Fruit fly (Drosophila melanogaster) whole organism, embryonic: ENCODE results near the gene CG10254.

Experiments used
- Adf1 ChIP-seq: fragments of 200-800 bp; sonication (Bioruptor generic); IDR thresholded peaks from 2 replicates; pipeline ENCODE4 v1.3.6; 2022; ENCODE audit warnings: missing biosample characterization, missing genetic modification characterization
- Antp ChIP-seq: fragments of 200-800 bp; sonication (Bioruptor generic); optimal IDR thresholded peaks from 3 replicates; lab custom pipeline; 2016; ENCODE audit warnings: missing biosample characterization, missing genetic modification characterization
- Asciz ChIP-seq: fragments of 200-800 bp; sonication (Bioruptor generic); optimal IDR thresholded peaks from 2 replicates; lab custom pipeline; 2017; ENCODE audit warnings: missing biosample characterization, mild to moderate bottlenecking, missing genetic modification characterization, missing genetic modification reagents
- CG10543 ChIP-seq: fragments of 200-800 bp; sonication (Bioruptor generic); optimal IDR thresholded peaks from 3 replicates; lab custom pipeline; 2017; ENCODE audit warnings: missing biosample characterization, mild to moderate bottlenecking, missing genetic modification characterization, moderate library complexity
- CG11504 ChIP-seq: fragments of 200-800 bp; sonication (Bioruptor generic); optimal IDR thresholded peaks from 3 replicates; lab custom pipeline; 2019; ENCODE audit warnings: missing biosample characterization, mild to moderate bottlenecking, missing genetic modification characterization, moderate library complexity
- CG11696 ChIP-seq: fragments of 200-800 bp; sonication (Bioruptor generic); IDR thresholded peaks from 2 replicates; pipeline ENCODE4 v1.3.6; 2022; ENCODE audit warnings: missing biosample characterization, missing genetic modification characterization
- CG12219 ChIP-seq: fragments of 200-800 bp; sonication (Bioruptor generic); optimal IDR thresholded peaks from 3 replicates; lab custom pipeline; 2018; ENCODE audit warnings: missing biosample characterization, mild to moderate bottlenecking, missing genetic modification characterization
- CG12942 ChIP-seq: fragments of 200-800 bp; sonication (Bioruptor generic); optimal IDR thresholded peaks from 3 replicates; lab custom pipeline; 2016; ENCODE audit warnings: missing biosample characterization, missing genetic modification characterization
- CG13123 ChIP-seq: fragments of 200-800 bp; sonication (Bioruptor generic); optimal IDR thresholded peaks from 2 replicates; lab custom pipeline; 2016; ENCODE audit warnings: missing biosample characterization, missing genetic modification characterization
- CG14014 ChIP-seq: fragments of 200-800 bp; sonication (Bioruptor generic); IDR thresholded peaks from 2 replicates; pipeline ENCODE4 v1.3.6; 2022; ENCODE audit warnings: missing biosample characterization, missing genetic modification characterization
- CG14710 ChIP-seq: fragments of 200-800 bp; sonication (Bioruptor generic); optimal IDR thresholded peaks from 3 replicates; lab custom pipeline; 2019; ENCODE audit warnings: missing biosample characterization, mild to moderate bottlenecking, missing genetic modification characterization, moderate library complexity
- CG16779 ChIP-seq: fragments of 200-800 bp; sonication (Bioruptor generic); IDR thresholded peaks from 2 replicates; pipeline ENCODE4 v1.3.6; 2022; ENCODE audit warnings: missing biosample characterization, missing genetic modification characterization
- CG17328 ChIP-seq: fragments of 200-800 bp; sonication (Bioruptor generic); IDR thresholded peaks from 2 replicates; pipeline ENCODE4 v1.3.6; 2022; ENCODE audit warnings: missing biosample characterization, missing genetic modification characterization
- CG31388 ChIP-seq: fragments of 200-800 bp; sonication (Bioruptor generic); optimal IDR thresholded peaks from 2 replicates; lab custom pipeline; 2016; ENCODE audit warnings: missing biosample characterization, missing genetic modification characterization
- CG3995 ChIP-seq: fragments of 200-800 bp; sonication (Bioruptor generic); optimal IDR thresholded peaks from 3 replicates; lab custom pipeline; 2016; ENCODE audit warnings: missing biosample characterization, missing genetic modification characterization
- CG4617 ChIP-seq: fragments of 200-800 bp; sonication (Bioruptor generic); optimal IDR thresholded peaks from 3 replicates; lab custom pipeline; 2016; ENCODE audit warnings: missing biosample characterization, missing genetic modification characterization, borderline replicate concordance
- CG4707 ChIP-seq: fragments of 200-800 bp; sonication (Bioruptor generic); optimal IDR thresholded peaks from 2 replicates; lab custom pipeline; 2018; ENCODE audit warnings: missing biosample characterization, mild to moderate bottlenecking, missing genetic modification characterization, moderate library complexity
- CG6689 ChIP-seq: fragments of 200-800 bp; sonication (Bioruptor generic); IDR thresholded peaks from 2 replicates; pipeline ENCODE4 v1.3.6; 2022; ENCODE audit warnings: missing biosample characterization, missing genetic modification characterization
- CG7556 ChIP-seq: fragments of 200-800 bp; sonication (Bioruptor generic); optimal IDR thresholded peaks from 2 replicates; lab custom pipeline; 2017; ENCODE audit warnings: missing biosample characterization, mild to moderate bottlenecking, missing genetic modification characterization
- CG7839 ChIP-seq: fragments of 200-800 bp; sonication (Bioruptor generic); optimal IDR thresholded peaks from 3 replicates; lab custom pipeline; 2018; ENCODE audit warnings: missing biosample characterization, mild to moderate bottlenecking, missing genetic modification characterization, moderate library complexity
- CG8359 ChIP-seq: fragments of 200-800 bp; sonication (Bioruptor generic); optimal IDR thresholded peaks from 2 replicates; lab custom pipeline; 2017; ENCODE audit warnings: missing biosample characterization, mild to moderate bottlenecking, missing genetic modification characterization, borderline replicate concordance
- CG9727 ChIP-seq: fragments of 200-800 bp; sonication (Bioruptor generic); optimal IDR thresholded peaks from 3 replicates; lab custom pipeline; 2017; ENCODE audit warnings: missing biosample characterization, mild to moderate bottlenecking, missing genetic modification characterization
- Gug ChIP-seq: fragments of 200-800 bp; sonication (Bioruptor generic); IDR thresholded peaks from 4 replicates; pipeline ENCODE4 v1.3.6; 2022; ENCODE audit warnings: missing biosample characterization, missing genetic modification characterization
- H15 ChIP-seq: fragments of 200-800 bp; sonication (Bioruptor generic); IDR thresholded peaks from 3 replicates; pipeline ENCODE4 v1.3.6; 2022; ENCODE audit warnings: missing biosample characterization, missing genetic modification characterization
- HLH4C ChIP-seq: fragments of 200-800 bp; sonication (Bioruptor generic); IDR thresholded peaks from 3 replicates; pipeline ENCODE4 v1.3.6; 2022; ENCODE audit warnings: missing biosample characterization, missing genetic modification characterization; ENCODE audit not compliant: partially characterized antibody
- Hmx ChIP-seq: fragments of 200-800 bp; sonication (Bioruptor generic); optimal IDR thresholded peaks from 2 replicates; lab custom pipeline; 2016; ENCODE audit warnings: missing biosample characterization, missing genetic modification characterization
- Hsf ChIP-seq: fragments of 200-800 bp; sonication (Bioruptor generic); optimal IDR thresholded peaks from 3 replicates; lab custom pipeline; 2016; ENCODE audit warnings: missing biosample characterization, missing genetic modification characterization
- Kr ChIP-seq: fragments of 200-800 bp; sonication (Bioruptor generic); optimal IDR thresholded peaks from 2 replicates; lab custom pipeline; 2017; ENCODE audit warnings: missing biosample characterization, mild to moderate bottlenecking, missing genetic modification characterization
- NC2α ChIP-seq: fragments of 200-800 bp; sonication (Bioruptor generic); optimal IDR thresholded peaks from 2 replicates; lab custom pipeline; 2016; ENCODE audit warnings: missing biosample characterization, missing genetic modification characterization
- Oli ChIP-seq: fragments of 200-800 bp; sonication (Bioruptor generic); optimal IDR thresholded peaks from 2 replicates; lab custom pipeline; 2018; ENCODE audit warnings: missing biosample characterization, mild to moderate bottlenecking, missing genetic modification characterization, moderate library complexity
- TFAM ChIP-seq: fragments of 200-800 bp; sonication (Bioruptor generic); optimal IDR thresholded peaks from 2 replicates; lab custom pipeline; 2017; ENCODE audit warnings: missing biosample characterization, missing genetic modification characterization, inconsistent platforms
- aop ChIP-seq: fragments of 200-800 bp; sonication (Bioruptor generic); IDR thresholded peaks from 2 replicates; pipeline ENCODE4 v1.3.6; 2022; ENCODE audit warnings: missing biosample characterization, missing genetic modification characterization
- ato ChIP-seq: fragments of 200-800 bp; sonication (Bioruptor generic); IDR thresholded peaks from 2 replicates; pipeline ENCODE4 v1.3.6; 2022; ENCODE audit warnings: missing biosample characterization, missing genetic modification characterization; ENCODE audit not compliant: partially characterized antibody
- crol ChIP-seq: fragments of 200-800 bp; sonication (Bioruptor generic); IDR thresholded peaks from 2 replicates; pipeline ENCODE4 v1.3.6; 2022; ENCODE audit warnings: missing biosample characterization, missing genetic modification characterization
- dan ChIP-seq: fragments of 200-800 bp; sonication (Bioruptor generic); IDR thresholded peaks from 2 replicates; pipeline ENCODE4 v1.3.6; 2022; ENCODE audit warnings: missing biosample characterization, missing genetic modification characterization
- dpn ChIP-seq, 2 experiments: fragments of 200-800 bp; sonication (Bioruptor generic); optimal IDR thresholded peaks; 3 replicates each; lab custom pipeline; 2016; ENCODE audit warnings: missing biosample characterization in 2 of 2, missing genetic modification characterization in 2 of 2
- fd102C ChIP-seq: fragments of 200-800 bp; sonication (Bioruptor generic); optimal IDR thresholded peaks from 2 replicates; lab custom pipeline; 2018; ENCODE audit warnings: missing biosample characterization, mild to moderate bottlenecking, missing genetic modification characterization, moderate library complexity
- fd64A ChIP-seq: fragments of 200-800 bp; sonication (Bioruptor generic); optimal IDR thresholded peaks from 3 replicates; lab custom pipeline; 2018; ENCODE audit warnings: missing biosample characterization, mild to moderate bottlenecking, missing genetic modification characterization
- gce ChIP-seq: fragments of 200-800 bp; sonication (Bioruptor generic); IDR thresholded peaks from 3 replicates; pipeline ENCODE4 v1.3.6; 2022; ENCODE audit warnings: missing biosample characterization, missing genetic modification characterization
- hbn ChIP-seq: fragments of 200-800 bp; sonication (Bioruptor generic); IDR thresholded peaks from 2 replicates; pipeline ENCODE4 v1.3.6; 2022; ENCODE audit warnings: missing biosample characterization, missing genetic modification characterization; ENCODE audit not compliant: partially characterized antibody
- her ChIP-seq: fragments of 200-800 bp; sonication (Bioruptor generic); optimal IDR thresholded peaks from 2 replicates; lab custom pipeline; 2016; ENCODE audit warnings: missing biosample characterization, missing genetic modification characterization
- insv ChIP-seq, 2 experiments: fragments of 200-800 bp; sonication (Bioruptor generic); optimal IDR thresholded peaks; 3 replicates each; lab custom pipeline; 2016 to 2018; ENCODE audit warnings: missing biosample characterization in 2 of 2, missing genetic modification characterization in 2 of 2
- kay ChIP-seq: fragments of 200-800 bp; sonication (Bioruptor generic); optimal IDR thresholded peaks from 2 replicates; lab custom pipeline; 2016; ENCODE audit warnings: missing biosample characterization, missing genetic modification characterization
- mam ChIP-seq: fragments of 200-800 bp; sonication (Bioruptor generic); optimal IDR thresholded peaks from 3 replicates; lab custom pipeline; 2016; ENCODE audit warnings: missing biosample characterization, missing genetic modification characterization
- org-1 ChIP-seq: fragments of 200-800 bp; sonication (Bioruptor generic); optimal IDR thresholded peaks from 2 replicates; lab custom pipeline; 2017; ENCODE audit warnings: missing biosample characterization, missing genetic modification characterization
- pum ChIP-seq: fragments of 200-800 bp; sonication (Bioruptor generic); optimal IDR thresholded peaks from 2 replicates; lab custom pipeline; 2016; ENCODE audit warnings: missing biosample characterization, missing genetic modification characterization
- repo ChIP-seq: fragments of 200-800 bp; sonication (Bioruptor generic); optimal IDR thresholded peaks from 2 replicates; lab custom pipeline; 2016; ENCODE audit warnings: missing biosample characterization, missing genetic modification characterization
- ro ChIP-seq: fragments of 200-800 bp; sonication (Bioruptor generic); IDR thresholded peaks from 2 replicates; pipeline ENCODE4 v1.3.6; 2022; ENCODE audit warnings: missing biosample characterization, missing genetic modification characterization
- sna ChIP-seq: fragments of 200-800 bp; sonication (Bioruptor generic); IDR thresholded peaks from 2 replicates; pipeline ENCODE4 v1.3.6; 2022; ENCODE audit warnings: missing biosample characterization, missing genetic modification characterization; ENCODE audit not compliant: partially characterized antibody
- trh ChIP-seq: fragments of 200-800 bp; sonication (Bioruptor generic); optimal IDR thresholded peaks from 2 replicates; lab custom pipeline; 2016; ENCODE audit warnings: missing biosample characterization, missing genetic modification characterization
- vfl ChIP-seq: fragments of 200-800 bp; sonication (Bioruptor generic); optimal IDR thresholded peaks from 2 replicates; lab custom pipeline; 2016; ENCODE audit warnings: missing biosample characterization, missing genetic modification characterization

Gene CG10254

dm6 chr3R:23713901-23714300, 19.1 kb upstream of the CG10254 start (continued):
- TF ChIP-seq dan (GFP tag; lab: Robert Waterston, UW) (no peak), CG12942 (GFP tag; lab: Kevin White, UChicago) (peak; percentile 40), CG8359 (no peak), Hmx (GFP tag; lab: Kevin White, UChicago) (peak; percentile 22), aop (GFP tag; lab: Robert Waterston, UW) (0 out of 2 replicates have a peak, but pooled peaks have one; percentile 13), CG6689 (GFP tag; lab: Robert Waterston, UW) (0 out of 2 replicates have a peak, but pooled peaks have one; percentile 21), CG14710 (peak; percentile 68), HLH4C (GFP tag; lab: Robert Waterston, UW) (no peak), Adf1 (GFP tag; lab: Robert Waterston, UW) (no peak), CG31388 (GFP tag; lab: Kevin White, UChicago) (peak; percentile 64), CG3995 (GFP tag; lab: Kevin White, UChicago) (no peak), CG4617 (no peak), insv (GFP tag; optimal IDR thresholded peaks at IDR 0.05; lab: Kevin White, UChicago) (no peak), pum (GFP tag; lab: Kevin White, UChicago) (peak; percentile 65), H15 (GFP tag; lab: Robert Waterston, UW) (peak; percentile 26; the same call in 1 of the 3 replicates), hbn (no peak), crol (GFP tag; lab: Robert Waterston, UW) (no peak), Gug (peak; percentile 34; the same call in 1 of the 4 replicates), CG14014 (peak; percentile 63), CG16779 (no peak), CG17328 (GFP tag; lab: Robert Waterston, UW) (peak; percentile 70), CG13123 (GFP tag; lab: Kevin White, UChicago) (peak; percentile 34), Antp (GFP tag; lab: Kevin White, UChicago) (peak; percentile 46), fd102C (GFP tag; lab: Kevin White, UChicago) (peak; percentile 45), TFAM (GFP tag; lab: Kevin White, UChicago) (no peak), gce (GFP tag; lab: Robert Waterston, UW) (peak; percentile 62; the same call in 1 of the 3 replicates), repo (GFP tag; lab: Kevin White, UChicago) (no peak), ro (GFP tag; lab: Robert Waterston, UW) (0 out of 2 replicates have a peak, but pooled peaks have one; percentile 9), kay (peak; percentile 28), Oli (peak; percentile 70), org-1 (GFP tag; lab: Kevin White, UChicago) (peak; percentile 18), sna (GFP tag; lab: Robert Waterston, UW) (no peak), CG7556 (GFP tag; lab: Kevin White, UChicago) (peak; percentile 45), trh (no peak), CG10543 (GFP tag; lab: Kevin White, UChicago) (no peak), dpn (GFP tag; optimal IDR thresholded peaks at IDR 0.05; lab: Kevin White, UChicago) (peak; percentile 47 to 65), CG12219 (GFP tag; lab: Kevin White, UChicago) (peak; percentile 57), Hsf (GFP tag; lab: Kevin White, UChicago) (peak; percentile 57), vfl (no peak), mam (GFP tag; lab: Kevin White, UChicago) (peak; percentile 20), fd64A (GFP tag; lab: Kevin White, UChicago) (peak; percentile 5), Asciz (GFP tag; lab: Kevin White, UChicago) (peak; percentile 29), NC2α (GFP tag; lab: Kevin White, UChicago) (no peak), CG9727 (GFP tag; lab: Kevin White, UChicago) (peak; percentile 64), CG7839 (peak; percentile 63), CG4707 (GFP tag; lab: Kevin White, UChicago) (peak; percentile 31), her (GFP tag; lab: Kevin White, UChicago) (no peak), ato (no peak), CG11696 (GFP tag; lab: Robert Waterston, UW) (peak; percentile 47; the same call in 1 of the 2 replicates), Kr (GFP tag; lab: Kevin White, UChicago) (no peak), CG11504 (tag; lab: Kevin White, UChicago) (peak; percentile 65)
